Fruit fly (Drosophila melanogaster) whole organism, wandering third instar larva: ENCODE results near the gene Adi1.

Experiments used
- Abd-B ChIP-seq: fragments of >200 bp; optimal IDR thresholded peaks from 2 replicates; lab custom pipeline; 2017; ENCODE audit warnings: missing biosample characterization, missing genetic modification characterization
- CG32264 ChIP-seq: fragments of 200-800 bp; sonication (Bioruptor generic); optimal IDR thresholded peaks from 2 replicates; lab custom pipeline; 2016; ENCODE audit warnings: missing biosample characterization, missing genetic modification characterization
- CG9705 ChIP-seq: fragments of 200-800 bp; sonication (Bioruptor generic); optimal IDR thresholded peaks from 2 replicates; lab custom pipeline; 2018; ENCODE audit warnings: missing biosample characterization, mild to moderate bottlenecking, missing genetic modification characterization
- CrebA ChIP-seq: fragments of 200-800 bp; sonication (Bioruptor generic); optimal IDR thresholded peaks from 2 replicates; lab custom pipeline; 2016; ENCODE audit warnings: missing biosample characterization, mild to moderate bottlenecking, missing genetic modification characterization, borderline replicate concordance
- Dfd ChIP-seq: fragments of >200 bp; optimal IDR thresholded peaks from 2 replicates; lab custom pipeline; 2017; ENCODE audit warnings: missing biosample characterization, missing genetic modification characterization
- Dif ChIP-seq: fragments of 200-275, 200-300 bp; sonication (Bioruptor generic); optimal IDR thresholded peaks from 2 replicates; lab custom pipeline; 2018; ENCODE audit warnings: missing biosample characterization, missing genetic modification characterization; ENCODE audit not compliant: partially characterized antibody
- GATAd ChIP-seq: sonication (Bioruptor generic); optimal IDR thresholded peaks from 2 replicates; lab custom pipeline; 2016; ENCODE audit warnings: missing biosample characterization, missing genetic modification characterization
- HLH106 ChIP-seq: fragments of 200-800 bp; optimal IDR thresholded peaks from 3 replicates; lab custom pipeline; 2019; ENCODE audit warnings: missing biosample characterization, mild to moderate bottlenecking, missing genetic modification characterization, moderate library complexity
- Hnf4 ChIP-seq: fragments of 200-800 bp; sonication (Bioruptor generic); optimal IDR thresholded peaks from 2 replicates; lab custom pipeline; 2016; ENCODE audit warnings: missing biosample characterization, mild to moderate bottlenecking, missing genetic modification characterization
- Hr78 ChIP-seq: fragments of >200 bp; optimal IDR thresholded peaks from 2 replicates; lab custom pipeline; 2017; ENCODE audit warnings: missing biosample characterization, missing genetic modification characterization
- Hr83 ChIP-seq: fragments of 200-300 bp; sonication (Bioruptor generic); optimal IDR thresholded peaks from 2 replicates; lab custom pipeline; 2016; ENCODE audit warnings: missing biosample characterization, mild to moderate bottlenecking, missing genetic modification characterization, moderate library complexity; ENCODE audit not compliant: poor library complexity, severe bottlenecking
- Jra ChIP-seq: sonication (Bioruptor generic); optimal IDR thresholded peaks from 2 replicates; lab custom pipeline; 2016; ENCODE audit warnings: missing biosample characterization, missing genetic modification characterization
- Mio ChIP-seq: sonication (Bioruptor generic); optimal IDR thresholded peaks from 2 replicates; lab custom pipeline; 2016; ENCODE audit warnings: missing biosample characterization, missing genetic modification characterization
- Myc ChIP-seq: fragments of >200 bp; optimal IDR thresholded peaks from 2 replicates; lab custom pipeline; 2017
- N ChIP-seq: fragments of >200 bp; optimal IDR thresholded peaks from 2 replicates; lab custom pipeline; 2018; ENCODE audit warnings: missing biosample characterization, missing external identifiers, missing genetic modification characterization
- OdsH ChIP-seq: fragments of 200-800 bp; sonication (Bioruptor generic); optimal IDR thresholded peaks from 2 replicates; lab custom pipeline; 2016; ENCODE audit warnings: missing biosample characterization, mild to moderate bottlenecking, missing genetic modification characterization
- Rel ChIP-seq, 2 experiments: fragments of 200-800 bp; sonication (Bioruptor generic) in 1 of 2; optimal IDR thresholded peaks; 2 replicates in 1 of 2; 3 replicates in 1 of 2; lab custom pipeline; 2016 to 2019; ENCODE audit warnings: mild to moderate bottlenecking in 2 of 2, missing biosample characterization in 2 of 2, missing genetic modification characterization in 2 of 2, moderate library complexity in 1 of 2
- Sp1 ChIP-seq: fragments of 200-800 bp; sonication (Bioruptor generic); optimal IDR thresholded peaks from 3 replicates; lab custom pipeline; 2019; ENCODE audit warnings: missing biosample characterization, mild to moderate bottlenecking, missing genetic modification characterization, moderate library complexity
- Vsx2 ChIP-seq: fragments of 200-300, 225-300 bp; sonication (Bioruptor generic); optimal IDR thresholded peaks from 2 replicates; lab custom pipeline; 2018; ENCODE audit warnings: missing biosample characterization, missing genetic modification characterization; ENCODE audit not compliant: partially characterized antibody
- br ChIP-seq: fragments of 200-800 bp; sonication (Bioruptor generic); optimal IDR thresholded peaks from 2 replicates; lab custom pipeline; 2016; ENCODE audit warnings: missing biosample characterization, missing genetic modification characterization
- brk ChIP-seq: fragments of 200-800 bp; sonication (Bioruptor generic); optimal IDR thresholded peaks from 2 replicates; lab custom pipeline; 2016; ENCODE audit warnings: missing biosample characterization, mild to moderate bottlenecking, missing genetic modification characterization
- dl ChIP-seq, 2 experiments: fragments of 175-275, 200-275 bp in 1 of 2; fragments of 200-275 bp in 1 of 2; sonication (Bioruptor generic); optimal IDR thresholded peaks; lab custom pipeline; 2018; ENCODE audit warnings: mild to moderate bottlenecking in 2 of 2, missing biosample characterization in 2 of 2, missing genetic modification characterization in 2 of 2, moderate library complexity in 2 of 2; ENCODE audit not compliant: partially characterized antibody in 2 of 2, insufficient read depth in 1 of 2
- dmrt93B ChIP-seq: fragments of 200-800 bp; sonication (Bioruptor generic); optimal IDR thresholded peaks from 2 replicates; lab custom pipeline; 2018; ENCODE audit warnings: missing biosample characterization, mild to moderate bottlenecking, missing genetic modification characterization
- dsf ChIP-seq: sonication (Bioruptor generic); optimal IDR thresholded peaks from 2 replicates; lab custom pipeline; 2016; ENCODE audit warnings: missing biosample characterization, missing genetic modification characterization, borderline replicate concordance
- ey ChIP-seq: fragments of 200-800 bp; sonication (Bioruptor generic); optimal IDR thresholded peaks from 2 replicates; lab custom pipeline; 2016; ENCODE audit warnings: missing biosample characterization, missing genetic modification characterization
- foxo ChIP-seq, 2 experiments: fragments of 200-800 bp; sonication (Bioruptor generic); optimal IDR thresholded peaks; 2 replicates in 1 of 2; 3 replicates in 1 of 2; lab custom pipeline; 2016 to 2017; ENCODE audit warnings: missing biosample characterization in 2 of 2, missing genetic modification characterization in 2 of 2
- fru ChIP-seq: fragments of 200-800 bp; sonication (Bioruptor generic); optimal IDR thresholded peaks from 3 replicates; lab custom pipeline; 2016; ENCODE audit warnings: missing biosample characterization, mild to moderate bottlenecking, missing genetic modification characterization
- h ChIP-seq: fragments of 200-800 bp; sonication (Bioruptor generic); optimal IDR thresholded peaks from 3 replicates; lab custom pipeline; 2016; ENCODE audit warnings: missing biosample characterization, mild to moderate bottlenecking, missing genetic modification characterization
- jim ChIP-seq: fragments of 175-275, 200-325 bp; sonication (Bioruptor generic); optimal IDR thresholded peaks from 2 replicates; lab custom pipeline; 2016; ENCODE audit warnings: missing biosample characterization, mild to moderate bottlenecking, missing genetic modification characterization
- lola ChIP-seq: fragments of >200 bp; optimal IDR thresholded peaks from 2 replicates; lab custom pipeline; 2017; ENCODE audit warnings: missing biosample characterization, missing genetic modification characterization
- pan ChIP-seq: fragments of >200 bp; optimal IDR thresholded peaks from 2 replicates; lab custom pipeline; 2017
- psq ChIP-seq: fragments of 200-800 bp; sonication (Bioruptor generic); optimal IDR thresholded peaks from 3 replicates; lab custom pipeline; 2017; ENCODE audit warnings: missing biosample characterization, mild to moderate bottlenecking, missing genetic modification characterization, moderate library complexity
- rgr ChIP-seq: fragments of 200-800 bp; sonication (Bioruptor generic); optimal IDR thresholded peaks from 3 replicates; lab custom pipeline; 2016; ENCODE audit warnings: missing biosample characterization, mild to moderate bottlenecking, missing genetic modification characterization
- sage ChIP-seq: fragments of 200-800 bp; sonication (Bioruptor generic); optimal IDR thresholded peaks from 2 replicates; lab custom pipeline; 2016; ENCODE audit warnings: missing biosample characterization, mild to moderate bottlenecking, missing genetic modification characterization
- sv ChIP-seq: fragments of 200-800 bp; sonication (Bioruptor generic); optimal IDR thresholded peaks from 3 replicates; lab custom pipeline; 2016; ENCODE audit warnings: missing biosample characterization, missing genetic modification characterization
- tai ChIP-seq: sonication (Bioruptor generic); optimal IDR thresholded peaks from 2 replicates; lab custom pipeline; 2016; ENCODE audit warnings: missing biosample characterization, missing genetic modification characterization
- usp ChIP-seq: fragments of >200 bp; optimal IDR thresholded peaks from 2 replicates; lab custom pipeline; 2017; ENCODE audit warnings: missing biosample characterization, missing genetic modification characterization
- woc ChIP-seq: sonication (Bioruptor generic); optimal IDR thresholded peaks from 2 replicates; lab custom pipeline; 2016; ENCODE audit warnings: missing biosample characterization, mild to moderate bottlenecking, missing genetic modification characterization

Adi1 gene

DNA sequence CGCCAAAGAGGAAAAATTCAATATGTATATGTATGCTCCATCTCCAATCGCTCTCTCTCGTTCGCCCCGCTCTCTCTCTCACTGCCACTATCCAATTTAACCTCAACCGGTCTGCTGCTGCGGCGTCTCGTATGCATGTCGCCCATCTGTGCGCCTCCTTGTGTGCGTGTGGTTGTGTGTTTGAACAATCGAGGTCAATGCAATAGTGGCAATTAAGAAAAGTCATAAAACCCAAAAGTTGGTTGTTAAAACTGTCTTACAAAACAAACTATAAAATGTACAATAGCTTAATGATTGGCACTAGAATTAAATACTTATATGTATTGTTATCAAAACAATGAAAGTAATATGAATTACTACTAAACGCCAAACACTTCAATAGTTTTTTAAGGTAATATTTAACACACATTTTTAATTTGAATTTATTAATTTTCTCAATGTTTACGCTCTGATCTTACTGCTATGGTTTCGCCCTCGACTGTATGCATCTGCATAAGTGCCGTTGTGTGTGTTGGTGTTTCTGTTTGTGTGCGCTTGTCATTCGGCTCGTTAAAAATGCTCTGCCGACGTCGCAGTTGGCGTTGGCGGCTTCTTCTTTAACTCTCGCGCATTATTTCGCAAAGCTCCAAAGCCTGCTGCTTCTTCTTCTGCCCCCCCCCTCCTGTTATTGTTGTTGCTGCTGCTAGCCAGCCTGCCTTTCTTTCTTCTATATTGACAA, 2.4 kb downstream of the Adi1 start:
- TF ChIP-seq Myc (lab: Kevin White, UChicago) (no peak), tai (GFP tag; lab: Kevin White, UChicago) (peak; percentile 92), N (GFP tag; lab: Kevin White, UChicago) (no peak), brk (GFP tag; lab: Kevin White, UChicago) (peak; percentile 95), Dfd (peak; percentile 98), CG9705 (GFP tag; lab: Kevin White, UChicago) (peak; percentile 96), dl (GFP tag; optimal IDR thresholded peaks at IDR 0.05; lab: Kevin White, UChicago; ENCODE audit: insufficient read depth in 1 of 2, partially characterized antibody in 2 of 2) (peak; percentile 25 to 71), pan (lab: Kevin White, UChicago) (no peak), h (GFP tag; lab: Kevin White, UChicago) (peak; percentile 99), br (GFP tag; lab: Kevin White, UChicago) (peak; percentile 97), HLH106 (tag; lab: Kevin White, UChicago) (peak; percentile 99), Hr83 (GFP tag; lab: Kevin White, UChicago) (peak; percentile 67), dmrt93B (peak; percentile 97), dsf (peak; percentile 88), Rel (GFP tag; optimal IDR thresholded peaks at IDR 0.05; lab: Kevin White, UChicago) (peak; percentile 89), Rel (tag; optimal IDR thresholded peaks at IDR 0.05; lab: Kevin White, UChicago) (peak; percentile 89), fru (GFP tag; lab: Kevin White, UChicago) (peak; percentile 99), jim (GFP tag; lab: Kevin White, UChicago) (no peak), Jra (GFP tag; lab: Kevin White, UChicago) (peak; percentile 93), Hr78 (no peak), GATAd (GFP tag; lab: Kevin White, UChicago) (peak; percentile 68), lola (GFP tag; lab: Kevin White, UChicago) (no peak), sage (peak; percentile 93), usp (GFP tag; lab: Kevin White, UChicago) (no peak), foxo (GFP tag; optimal IDR thresholded peaks at IDR 0.05; lab: Kevin White, UChicago) (peak; percentile 69 to 99), Vsx2 (GFP tag; lab: Kevin White, UChicago) (no peak), Sp1 (GFP tag; lab: Kevin White, UChicago) (peak; percentile 99), rgr (peak; percentile 98), Mio (peak; percentile 74), sv (peak; percentile 92), woc (GFP tag; lab: Kevin White, UChicago) (peak; percentile 98), OdsH (peak; percentile 98), Dif (peak; percentile 82), Hnf4 (GFP tag; lab: Kevin White, UChicago) (peak; percentile 90), CG32264 (peak; percentile 77), CrebA (GFP tag; lab: Kevin White, UChicago) (no peak), psq (GFP tag; lab: Kevin White, UChicago) (peak; percentile 97), ey (peak; percentile 95), Abd-B (GFP tag; lab: Kevin White, UChicago) (no peak)
- TF ChIP-seq, all 38 proteins: peak for 28

DNA sequence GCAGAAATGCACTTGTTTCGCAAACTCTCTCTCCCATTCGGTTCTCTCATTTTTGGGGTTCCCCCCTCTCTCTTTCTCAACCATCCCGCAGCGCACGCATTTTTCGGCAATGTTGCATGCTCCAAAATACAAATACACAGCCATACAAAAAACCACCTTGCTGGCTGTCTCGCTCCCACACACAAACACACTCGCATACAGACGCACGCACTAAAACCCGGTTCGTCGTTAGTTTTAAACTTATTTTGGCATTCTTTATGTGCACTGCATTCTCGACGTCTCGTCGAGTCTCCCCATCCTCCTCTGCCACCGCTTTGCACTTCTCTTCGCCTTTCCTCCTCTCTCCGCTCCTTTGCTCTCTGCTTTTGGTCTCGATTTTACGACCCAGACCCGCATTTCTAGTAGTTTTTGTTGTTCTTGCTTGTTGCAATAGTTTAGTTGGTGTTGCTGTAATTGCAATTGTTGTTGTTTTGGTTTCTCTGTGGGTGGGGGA, 3.4 kb downstream of the Adi1 start:
- TF ChIP-seq dsf (no peak), CG32264 (no peak), psq (GFP tag; lab: Kevin White, UChicago) (peak; percentile 95), N (GFP tag; lab: Kevin White, UChicago) (no peak), br (GFP tag; lab: Kevin White, UChicago) (no peak), Dif (peak; percentile 68), usp (GFP tag; lab: Kevin White, UChicago) (no peak), tai (GFP tag; lab: Kevin White, UChicago) (no peak), OdsH (no peak), Myc (lab: Kevin White, UChicago) (no peak), Hnf4 (GFP tag; lab: Kevin White, UChicago) (no peak), Rel (GFP tag; optimal IDR thresholded peaks at IDR 0.05; lab: Kevin White, UChicago) (no peak), Rel (tag; optimal IDR thresholded peaks at IDR 0.05; lab: Kevin White, UChicago) (peak; percentile 93), GATAd (GFP tag; lab: Kevin White, UChicago) (no peak), sv (no peak)
